Worm (Caenorhabditis elegans): ENCODE measurements around the gene inx-11.

The inx-11 gene

DNA sequence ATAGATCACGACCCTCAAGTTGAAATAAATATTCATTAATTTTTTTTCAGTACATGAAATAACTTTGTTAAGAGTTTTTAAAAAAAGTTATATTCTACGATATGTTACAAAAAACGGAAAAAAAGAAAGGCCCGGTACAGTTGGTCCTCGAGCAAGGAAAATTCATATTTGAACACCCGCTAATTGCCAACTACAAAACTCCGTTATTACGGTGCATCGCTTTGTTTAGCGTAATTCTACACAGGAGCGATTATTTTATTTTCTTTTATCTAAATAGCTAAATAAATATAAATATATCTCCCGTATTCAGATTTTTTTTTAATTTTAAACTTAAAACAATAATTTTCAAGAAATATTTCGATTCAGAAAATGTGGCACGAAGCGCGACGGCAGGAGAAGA lies 36.6 kb upstream of the inx-11 start, which contains the start of gene F28C1.1 (continued):
- TF ChIP-seq sptf-1 (tag; optimal IDR thresholded peaks at IDR 0.05) = no peak
- TF ChIP-seq snpc-4 (tag; optimal IDR thresholded peaks at IDR 0.05) = no peak
- no peak for TF ChIP-seq Y116A8C.19 (tag; optimal IDR thresholded peaks at IDR 0.05; ENCODE audit: borderline replicate concordance)
- TF ChIP-seq tlp-1 (tag; optimal IDR thresholded peaks at IDR 0.05) = no peak
- no peak for TF ChIP-seq ceh-90 (tag; optimal IDR thresholded peaks at IDR 0.05)
- no peak for TF ChIP-seq hlh-4 (tag; optimal IDR thresholded peaks at IDR 0.05)
- peak in 1 of 3 experiments; percentile 34 for TF ChIP-seq ceh-82 (tag; optimal IDR thresholded peaks at IDR 0.05)
- no peak for TF ChIP-seq jun-1 (tag; optimal IDR thresholded peaks at IDR 0.05)
- no peak for TF ChIP-seq nhr-12 (tag; optimal IDR thresholded peaks at IDR 0.05)
- no peak for TF ChIP-seq egl-27 (tag; optimal IDR thresholded peaks at IDR 0.05)
- TF ChIP-seq lsy-2 (tag; optimal IDR thresholded peaks at IDR 0.05) = peak in 1 of 2 experiments; percentile 70
- TF ChIP-seq hlh-17 (GFP tag; optimal IDR thresholded peaks at IDR 0.05; ENCODE audit: borderline replicate concordance) = no peak
- TF ChIP-seq pag-3 (tag; optimal IDR thresholded peaks at IDR 0.05; ENCODE audit: borderline replicate concordance, insufficient read depth) = no peak
- no peak for TF ChIP-seq hpl-2 (GFP tag; optimal IDR thresholded peaks at IDR 0.05)
- TF ChIP-seq ces-1 (GFP tag; optimal IDR thresholded peaks at IDR 0.05) = no peak
- no peak for TF ChIP-seq fos-1 (tag; optimal IDR thresholded peaks at IDR 0.05)
- no peak for TF ChIP-seq nhr-19 (GFP tag; conservative IDR thresholded peaks at IDR 0.05)
- TF ChIP-seq unc-130 (tag; optimal IDR thresholded peaks at IDR 0.05) = no peak
- no peak for TF ChIP-seq sup-37 (GFP tag; optimal IDR thresholded peaks at IDR 0.05)
- no peak for TF ChIP-seq nhr-71 (tag; optimal IDR thresholded peaks at IDR 0.05)
- TF ChIP-seq tbx-2 (tag; optimal IDR thresholded peaks at IDR 0.05) = peak; percentile 12
- TF ChIP-seq C34B4.2 (tag; optimal IDR thresholded peaks at IDR 0.05) = no peak
- TF ChIP-seq nhr-11 (tag; optimal IDR thresholded peaks at IDR 0.05) = no peak
- TF ChIP-seq xbp-1 (tag; optimal IDR thresholded peaks at IDR 0.05) = peak; percentile 18
- TF ChIP-seq dpl-1 (GFP tag; optimal IDR thresholded peaks at IDR 0.05) = peak; percentile 84 to 92 (median 88)
- TF ChIP-seq lin-35 (GFP tag; optimal IDR thresholded peaks at IDR 0.05) = peak; percentile 86 to 95
- no peak for TF ChIP-seq ceh-88 (GFP tag; IDR thresholded peaks at IDR 0.05)
- TF ChIP-seq vab-15 (tag; optimal IDR thresholded peaks at IDR 0.05) = no peak

ce11 chrV:12455695-12456094 lies 31.3 kb upstream of the inx-11 start:
- TF ChIP-seq ceh-82 (tag; optimal IDR thresholded peaks at IDR 0.05) = peak in 1 of 3 experiments; percentile 19
- no peak for TF ChIP-seq unc-98 (GFP tag; IDR thresholded peaks at IDR 0.05)
- peak in 1 of 3 experiments; percentile 0 for TF ChIP-seq dpl-1 (GFP tag; optimal IDR thresholded peaks at IDR 0.05)
- TF ChIP-seq fkh-10 (GFP tag; optimal IDR thresholded peaks at IDR 0.05) = peak; percentile 3
- peak; percentile 45 for TF ChIP-seq lin-14 (GFP tag; optimal IDR thresholded peaks at IDR 0.05)
- no peak for TF ChIP-seq skn-1 (tag; optimal IDR thresholded peaks at IDR 0.05)

DNA sequence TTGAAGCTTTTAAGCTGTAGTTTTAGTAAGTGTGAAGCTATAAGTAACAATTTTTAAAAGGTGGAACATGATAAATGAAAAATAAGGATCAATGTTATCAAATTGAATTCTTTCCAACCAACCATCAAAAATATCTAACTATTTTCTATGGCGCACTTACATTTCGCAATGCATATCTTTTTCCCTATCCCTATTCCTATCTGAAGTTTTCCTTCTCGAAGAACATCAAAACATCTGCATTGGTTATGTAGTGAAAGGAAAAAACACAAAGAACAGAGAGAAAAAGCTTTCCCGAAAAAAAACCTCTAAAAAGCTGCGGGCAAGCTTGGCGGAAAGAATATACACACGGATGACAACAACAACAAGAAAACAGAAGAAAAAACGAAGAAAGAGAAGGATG lies 26.5 kb upstream of the inx-11 start:
- TF ChIP-seq fkh-10 (GFP tag; optimal IDR thresholded peaks at IDR 0.05) (no peak), efl-1 (optimal IDR thresholded peaks at IDR 0.05) (no peak), efl-1 (GFP tag; optimal IDR thresholded peaks at IDR 0.05 in 1 of 2) (peak in 1 of 2 experiments; percentile 37), elt-3 (tag; optimal IDR thresholded peaks at IDR 0.05) (no peak), pax-3 (tag; optimal IDR thresholded peaks at IDR 0.05) (no peak), mdl-1 (tag; optimal IDR thresholded peaks at IDR 0.05) (no peak), ztf-4 (tag; optimal IDR thresholded peaks at IDR 0.05) (no peak)

- TF ChIP-seq lin-14 (GFP tag; optimal IDR thresholded peaks at IDR 0.05) (peak; percentile 6), lin-35 (GFP tag; optimal IDR thresholded peaks at IDR 0.05) (peak in 1 of 2 experiments; percentile 4), lsy-2 (tag; optimal IDR thresholded peaks at IDR 0.05) (peak in 1 of 2 experiments; percentile 10), efl-1 (optimal IDR thresholded peaks at IDR 0.05) (peak; percentile 19 to 29), efl-1 (GFP tag; optimal IDR thresholded peaks at IDR 0.05 in 1 of 2) (peak in 1 of 2 experiments; percentile 65), fkh-4 (tag; optimal IDR thresholded peaks at IDR 0.05; ENCODE audit: borderline replicate concordance) (no peak)
Measured at ce11 chrV:12462908-12463307, 24.1 kb upstream of the inx-11 start, which contains the start of gene egl-10. Gene egl-10, minus strand, starts transcription at chrV:12463008.

All from whole organism, L1 larva.